Worm (Caenorhabditis elegans) whole organism, L4 larva: Measurements from ENCODE around the gene F49C5.9.

Experiments
- ama-1 ChIP-seq: fragments of 150-350 bp; optimal IDR thresholded peaks from 2 replicates; lab custom pipeline; 2014; ENCODE audit warnings: inconsistent platforms, mixed read lengths
- dmd-8 ChIP-seq: fragments of 200-800 bp; sonication (Bioruptor generic); IDR thresholded peaks from 2 replicates; pipeline ENCODE4 v1.3.6; 2022; ENCODE audit warnings: missing genetic modification characterization, missing compliant biosample characterization
- jun-1 ChIP-seq: fragments of 150-350 bp; optimal IDR thresholded peaks from 2 replicates; lab custom pipeline; 2014; ENCODE audit warnings: missing biosample characterization, missing genetic modification reagents, missing genetic modification characterization
- mxl-2 ChIP-seq: fragments of 200-800 bp; sonication (Bioruptor generic); conservative IDR thresholded peaks from 2 replicates; pipeline ENCODE4 v1.3.6; 2022; ENCODE audit warnings: missing genetic modification reagents, missing genetic modification characterization, missing compliant biosample characterization
- nhr-11 ChIP-seq: fragments of 150-350 bp; optimal IDR thresholded peaks from 2 replicates; lab custom pipeline; 2014; ENCODE audit warnings: missing biosample characterization, missing genetic modification characterization
- snpc-4 ChIP-seq: fragments of 150-350 bp; optimal IDR thresholded peaks from 2 replicates; lab custom pipeline; 2014; ENCODE audit warnings: missing biosample characterization, missing genetic modification characterization

- TF ChIP-seq mxl-2 (peak; percentile 70), nhr-11 (tag; lab: Kevin White, UChicago) (no peak), dmd-8 (no peak), ama-1 (lab: Kevin White, UChicago) (peak; percentile 74), snpc-4 (tag; lab: Kevin White, UChicago) (no peak), jun-1 (peak; percentile 2)
These were observed 25.6 kb downstream of the F49C5.9 start, which contains the start of gene srh-70 for ce11 chrII:12518809-12519344.
